Fruit fly (Drosophila melanogaster) whole organism, wandering third instar larva: ENCODE results near the gene Pvf1.

ENCODE experiments used
- Hnf4 ChIP-seq: fragments of 200-800 bp; sonication (Bioruptor generic); optimal IDR thresholded peaks from 2 replicates; lab custom pipeline; 2016; ENCODE audit warnings: missing biosample characterization, mild to moderate bottlenecking, missing genetic modification characterization
- Hr78 ChIP-seq: fragments of >200 bp; optimal IDR thresholded peaks from 2 replicates; lab custom pipeline; 2017; ENCODE audit warnings: missing biosample characterization, missing genetic modification characterization
- Mio ChIP-seq: sonication (Bioruptor generic); optimal IDR thresholded peaks from 2 replicates; lab custom pipeline; 2016; ENCODE audit warnings: missing biosample characterization, missing genetic modification characterization
- dl ChIP-seq, 2 experiments: fragments of 175-275, 200-275 bp in 1 of 2; fragments of 200-275 bp in 1 of 2; sonication (Bioruptor generic); optimal IDR thresholded peaks; lab custom pipeline; 2018; ENCODE audit warnings: mild to moderate bottlenecking in 2 of 2, missing biosample characterization in 2 of 2, missing genetic modification characterization in 2 of 2, moderate library complexity in 2 of 2; ENCODE audit not compliant: partially characterized antibody in 2 of 2, insufficient read depth in 1 of 2
- pan ChIP-seq: fragments of >200 bp; optimal IDR thresholded peaks from 2 replicates; lab custom pipeline; 2017

- no peak for TF ChIP-seq Hnf4
- no peak for TF ChIP-seq pan (lab: Kevin White, UChicago)
- no peak for TF ChIP-seq Mio
- TF ChIP-seq dl (GFP tag; optimal IDR thresholded peaks at IDR 0.05; lab: Kevin White, UChicago; ENCODE audit: insufficient read depth in 1 of 2, partially characterized antibody in 2 of 2) = no peak
- no peak for TF ChIP-seq Hr78 (GFP tag; lab: Kevin White, UChicago)
Observed at dm6 chrX:18813049-18813448, 19.4 kb upstream of the Pvf1 start, which contains the start of gene CG42450.
